Fruit fly (Drosophila melanogaster) whole organism, wandering third instar larva: Measurements from ENCODE around the gene SC35.
A peak's percentile ranks its signal among the peaks of the same experiment; 100 is the strongest.

Experiments used
- Abd-B ChIP-seq: fragments of >200 bp; optimal IDR thresholded peaks from 2 replicates; lab custom pipeline; 2017; ENCODE audit warnings: missing biosample characterization, missing genetic modification characterization
- CG32264 ChIP-seq: fragments of 200-800 bp; sonication (Bioruptor generic); optimal IDR thresholded peaks from 2 replicates; lab custom pipeline; 2016; ENCODE audit warnings: missing biosample characterization, missing genetic modification characterization
- CG9705 ChIP-seq: fragments of 200-800 bp; sonication (Bioruptor generic); optimal IDR thresholded peaks from 2 replicates; lab custom pipeline; 2018; ENCODE audit warnings: missing biosample characterization, mild to moderate bottlenecking, missing genetic modification characterization
- CrebA ChIP-seq: fragments of 200-800 bp; sonication (Bioruptor generic); optimal IDR thresholded peaks from 2 replicates; lab custom pipeline; 2016; ENCODE audit warnings: missing biosample characterization, mild to moderate bottlenecking, missing genetic modification characterization, borderline replicate concordance
- Dfd ChIP-seq: fragments of >200 bp; optimal IDR thresholded peaks from 2 replicates; lab custom pipeline; 2017; ENCODE audit warnings: missing biosample characterization, missing genetic modification characterization
- Dif ChIP-seq: fragments of 200-275, 200-300 bp; sonication (Bioruptor generic); optimal IDR thresholded peaks from 2 replicates; lab custom pipeline; 2018; ENCODE audit warnings: missing biosample characterization, missing genetic modification characterization; ENCODE audit not compliant: partially characterized antibody
- GATAd ChIP-seq: sonication (Bioruptor generic); optimal IDR thresholded peaks from 2 replicates; lab custom pipeline; 2016; ENCODE audit warnings: missing biosample characterization, missing genetic modification characterization
- HLH106 ChIP-seq: fragments of 200-800 bp; optimal IDR thresholded peaks from 3 replicates; lab custom pipeline; 2019; ENCODE audit warnings: missing biosample characterization, mild to moderate bottlenecking, missing genetic modification characterization, moderate library complexity
- Hnf4 ChIP-seq: fragments of 200-800 bp; sonication (Bioruptor generic); optimal IDR thresholded peaks from 2 replicates; lab custom pipeline; 2016; ENCODE audit warnings: missing biosample characterization, mild to moderate bottlenecking, missing genetic modification characterization
- Hr78 ChIP-seq: fragments of >200 bp; optimal IDR thresholded peaks from 2 replicates; lab custom pipeline; 2017; ENCODE audit warnings: missing biosample characterization, missing genetic modification characterization
- Hr83 ChIP-seq: fragments of 200-300 bp; sonication (Bioruptor generic); optimal IDR thresholded peaks from 2 replicates; lab custom pipeline; 2016; ENCODE audit warnings: missing biosample characterization, mild to moderate bottlenecking, missing genetic modification characterization, moderate library complexity; ENCODE audit not compliant: poor library complexity, severe bottlenecking
- Jra ChIP-seq: sonication (Bioruptor generic); optimal IDR thresholded peaks from 2 replicates; lab custom pipeline; 2016; ENCODE audit warnings: missing biosample characterization, missing genetic modification characterization
- Mio ChIP-seq: sonication (Bioruptor generic); optimal IDR thresholded peaks from 2 replicates; lab custom pipeline; 2016; ENCODE audit warnings: missing biosample characterization, missing genetic modification characterization
- Myc ChIP-seq: fragments of >200 bp; optimal IDR thresholded peaks from 2 replicates; lab custom pipeline; 2017
- N ChIP-seq: fragments of >200 bp; optimal IDR thresholded peaks from 2 replicates; lab custom pipeline; 2018; ENCODE audit warnings: missing biosample characterization, missing external identifiers, missing genetic modification characterization
- OdsH ChIP-seq: fragments of 200-800 bp; sonication (Bioruptor generic); optimal IDR thresholded peaks from 2 replicates; lab custom pipeline; 2016; ENCODE audit warnings: missing biosample characterization, mild to moderate bottlenecking, missing genetic modification characterization
- Rel ChIP-seq, 2 experiments: fragments of 200-800 bp; sonication (Bioruptor generic) in 1 of 2; optimal IDR thresholded peaks; 2 replicates in 1 of 2; 3 replicates in 1 of 2; lab custom pipeline; 2016 to 2019; ENCODE audit warnings: mild to moderate bottlenecking in 2 of 2, missing biosample characterization in 2 of 2, missing genetic modification characterization in 2 of 2, moderate library complexity in 1 of 2
- Sp1 ChIP-seq: fragments of 200-800 bp; sonication (Bioruptor generic); optimal IDR thresholded peaks from 3 replicates; lab custom pipeline; 2019; ENCODE audit warnings: missing biosample characterization, mild to moderate bottlenecking, missing genetic modification characterization, moderate library complexity
- Vsx2 ChIP-seq: fragments of 200-300, 225-300 bp; sonication (Bioruptor generic); optimal IDR thresholded peaks from 2 replicates; lab custom pipeline; 2018; ENCODE audit warnings: missing biosample characterization, missing genetic modification characterization; ENCODE audit not compliant: partially characterized antibody
- br ChIP-seq: fragments of 200-800 bp; sonication (Bioruptor generic); optimal IDR thresholded peaks from 2 replicates; lab custom pipeline; 2016; ENCODE audit warnings: missing biosample characterization, missing genetic modification characterization
- brk ChIP-seq: fragments of 200-800 bp; sonication (Bioruptor generic); optimal IDR thresholded peaks from 2 replicates; lab custom pipeline; 2016; ENCODE audit warnings: missing biosample characterization, mild to moderate bottlenecking, missing genetic modification characterization
- dl ChIP-seq, 2 experiments: fragments of 175-275, 200-275 bp in 1 of 2; fragments of 200-275 bp in 1 of 2; sonication (Bioruptor generic); optimal IDR thresholded peaks; lab custom pipeline; 2018; ENCODE audit warnings: mild to moderate bottlenecking in 2 of 2, missing biosample characterization in 2 of 2, missing genetic modification characterization in 2 of 2, moderate library complexity in 2 of 2; ENCODE audit not compliant: partially characterized antibody in 2 of 2, insufficient read depth in 1 of 2
- dmrt93B ChIP-seq: fragments of 200-800 bp; sonication (Bioruptor generic); optimal IDR thresholded peaks from 2 replicates; lab custom pipeline; 2018; ENCODE audit warnings: missing biosample characterization, mild to moderate bottlenecking, missing genetic modification characterization
- dsf ChIP-seq: sonication (Bioruptor generic); optimal IDR thresholded peaks from 2 replicates; lab custom pipeline; 2016; ENCODE audit warnings: missing biosample characterization, missing genetic modification characterization, borderline replicate concordance
- ey ChIP-seq: fragments of 200-800 bp; sonication (Bioruptor generic); optimal IDR thresholded peaks from 2 replicates; lab custom pipeline; 2016; ENCODE audit warnings: missing biosample characterization, missing genetic modification characterization
- foxo ChIP-seq, 2 experiments: fragments of 200-800 bp; sonication (Bioruptor generic); optimal IDR thresholded peaks; 2 replicates in 1 of 2; 3 replicates in 1 of 2; lab custom pipeline; 2016 to 2017; ENCODE audit warnings: missing biosample characterization in 2 of 2, missing genetic modification characterization in 2 of 2
- fru ChIP-seq: fragments of 200-800 bp; sonication (Bioruptor generic); optimal IDR thresholded peaks from 3 replicates; lab custom pipeline; 2016; ENCODE audit warnings: missing biosample characterization, mild to moderate bottlenecking, missing genetic modification characterization
- h ChIP-seq: fragments of 200-800 bp; sonication (Bioruptor generic); optimal IDR thresholded peaks from 3 replicates; lab custom pipeline; 2016; ENCODE audit warnings: missing biosample characterization, mild to moderate bottlenecking, missing genetic modification characterization
- jim ChIP-seq: fragments of 175-275, 200-325 bp; sonication (Bioruptor generic); optimal IDR thresholded peaks from 2 replicates; lab custom pipeline; 2016; ENCODE audit warnings: missing biosample characterization, mild to moderate bottlenecking, missing genetic modification characterization
- lola ChIP-seq: fragments of >200 bp; optimal IDR thresholded peaks from 2 replicates; lab custom pipeline; 2017; ENCODE audit warnings: missing biosample characterization, missing genetic modification characterization
- pan ChIP-seq: fragments of >200 bp; optimal IDR thresholded peaks from 2 replicates; lab custom pipeline; 2017
- psq ChIP-seq: fragments of 200-800 bp; sonication (Bioruptor generic); optimal IDR thresholded peaks from 3 replicates; lab custom pipeline; 2017; ENCODE audit warnings: missing biosample characterization, mild to moderate bottlenecking, missing genetic modification characterization, moderate library complexity
- rgr ChIP-seq: fragments of 200-800 bp; sonication (Bioruptor generic); optimal IDR thresholded peaks from 3 replicates; lab custom pipeline; 2016; ENCODE audit warnings: missing biosample characterization, mild to moderate bottlenecking, missing genetic modification characterization
- sage ChIP-seq: fragments of 200-800 bp; sonication (Bioruptor generic); optimal IDR thresholded peaks from 2 replicates; lab custom pipeline; 2016; ENCODE audit warnings: missing biosample characterization, mild to moderate bottlenecking, missing genetic modification characterization
- sv ChIP-seq: fragments of 200-800 bp; sonication (Bioruptor generic); optimal IDR thresholded peaks from 3 replicates; lab custom pipeline; 2016; ENCODE audit warnings: missing biosample characterization, missing genetic modification characterization
- tai ChIP-seq: sonication (Bioruptor generic); optimal IDR thresholded peaks from 2 replicates; lab custom pipeline; 2016; ENCODE audit warnings: missing biosample characterization, missing genetic modification characterization
- usp ChIP-seq: fragments of >200 bp; optimal IDR thresholded peaks from 2 replicates; lab custom pipeline; 2017; ENCODE audit warnings: missing biosample characterization, missing genetic modification characterization
- woc ChIP-seq: sonication (Bioruptor generic); optimal IDR thresholded peaks from 2 replicates; lab custom pipeline; 2016; ENCODE audit warnings: missing biosample characterization, mild to moderate bottlenecking, missing genetic modification characterization

Gene SC35

dm6 chr2L:12478494-12478893 is 44.0 kb upstream of the SC35 start:
- TF ChIP-seq usp (GFP tag; lab: Kevin White, UChicago) (no peak), foxo (GFP tag; optimal IDR thresholded peaks at IDR 0.05; lab: Kevin White, UChicago) (no peak), Sp1 (GFP tag; lab: Kevin White, UChicago) (no peak), jim (GFP tag; lab: Kevin White, UChicago) (no peak), brk (GFP tag; lab: Kevin White, UChicago) (no peak), dmrt93B (GFP tag; lab: Kevin White, UChicago) (no peak), dl (GFP tag; optimal IDR thresholded peaks at IDR 0.05; lab: Kevin White, UChicago; ENCODE audit: insufficient read depth in 1 of 2, partially characterized antibody in 2 of 2) (no peak), OdsH (no peak), CrebA (GFP tag; lab: Kevin White, UChicago) (no peak), Mio (no peak), N (no peak), Rel (GFP tag; optimal IDR thresholded peaks at IDR 0.05; lab: Kevin White, UChicago) (no peak), Rel (tag; optimal IDR thresholded peaks at IDR 0.05; lab: Kevin White, UChicago) (no peak), fru (GFP tag; lab: Kevin White, UChicago) (no peak), Jra (no peak)

- TF ChIP-seq Rel (GFP tag; optimal IDR thresholded peaks at IDR 0.05; lab: Kevin White, UChicago) (no peak), Rel (tag; optimal IDR thresholded peaks at IDR 0.05; lab: Kevin White, UChicago) (peak; percentile 34), lola (GFP tag; lab: Kevin White, UChicago) (no peak), tai (GFP tag; lab: Kevin White, UChicago) (peak; percentile 52)
Measured at dm6 chr2L:12476115-12476514, 41.6 kb upstream of the SC35 start.

- TF ChIP-seq tai (GFP tag; lab: Kevin White, UChicago) = peak; percentile 35
- no peak for TF ChIP-seq Dfd (GFP tag; lab: Kevin White, UChicago)
- no peak for TF ChIP-seq Jra
- peak; percentile 82 for TF ChIP-seq CrebA (GFP tag; lab: Kevin White, UChicago)
- TF ChIP-seq lola (GFP tag; lab: Kevin White, UChicago) = no peak
- TF ChIP-seq ey (GFP tag; lab: Kevin White, UChicago) = no peak
- TF ChIP-seq CG32264 (GFP tag; lab: Kevin White, UChicago) = no peak
- peak; percentile 49 for TF ChIP-seq br (GFP tag; lab: Kevin White, UChicago)
- peak; percentile 65 for TF ChIP-seq OdsH
- no peak for TF ChIP-seq sv
- TF ChIP-seq rgr = peak; percentile 67
- no peak for TF ChIP-seq woc (GFP tag; lab: Kevin White, UChicago)
- peak; percentile 59 for TF ChIP-seq Hr83
- peak; percentile 71 for TF ChIP-seq Sp1 (GFP tag; lab: Kevin White, UChicago)
- peak; percentile 2 for TF ChIP-seq dsf (GFP tag; lab: Kevin White, UChicago)
- no peak for TF ChIP-seq Vsx2 (GFP tag; lab: Kevin White, UChicago)
- TF ChIP-seq jim (GFP tag; lab: Kevin White, UChicago) = no peak
- no peak for TF ChIP-seq N
- peak; percentile 75 for TF ChIP-seq h
- TF ChIP-seq Hr78 (GFP tag; lab: Kevin White, UChicago) = no peak
- TF ChIP-seq dl (GFP tag; optimal IDR thresholded peaks at IDR 0.05; lab: Kevin White, UChicago; ENCODE audit: insufficient read depth in 1 of 2, partially characterized antibody in 2 of 2) = no peak
- peak; percentile 43 for TF ChIP-seq psq (GFP tag; lab: Kevin White, UChicago)
- peak; percentile 20 for TF ChIP-seq CG9705 (GFP tag; lab: Kevin White, UChicago)
- TF ChIP-seq Mio = no peak
- peak; percentile 32 for TF ChIP-seq brk (GFP tag; lab: Kevin White, UChicago)
- no peak for TF ChIP-seq HLH106 (tag; lab: Kevin White, UChicago)
- TF ChIP-seq dmrt93B (GFP tag; lab: Kevin White, UChicago) = no peak
- TF ChIP-seq Myc = no peak
- peak; percentile 64 for TF ChIP-seq sage (GFP tag; lab: Kevin White, UChicago)
- TF ChIP-seq GATAd (GFP tag; lab: Kevin White, UChicago) = no peak
- no peak for TF ChIP-seq usp (GFP tag; lab: Kevin White, UChicago)
- TF ChIP-seq Rel (GFP tag; optimal IDR thresholded peaks at IDR 0.05; lab: Kevin White, UChicago) = no peak
- TF ChIP-seq Rel (tag; optimal IDR thresholded peaks at IDR 0.05; lab: Kevin White, UChicago) = peak; percentile 79
- no peak for TF ChIP-seq pan (lab: Kevin White, UChicago)
- TF ChIP-seq Hnf4 (GFP tag; lab: Kevin White, UChicago) = peak; percentile 69
- peak; percentile 39 to 41 for TF ChIP-seq foxo (GFP tag; optimal IDR thresholded peaks at IDR 0.05; lab: Kevin White, UChicago)
- no peak for TF ChIP-seq Abd-B
- TF ChIP-seq Dif (GFP tag; lab: Kevin White, UChicago) = no peak
- TF ChIP-seq fru (GFP tag; lab: Kevin White, UChicago) = peak; percentile 35
Measured at dm6 chr2L:12475308-12475707, 40.8 kb upstream of the SC35 start.
